Fruit fly (Drosophila melanogaster): ENCODE measurements around the gene aub.

aub gene

dm6 chr2L:10967257-10968008 lies 33.8 kb downstream of the aub start (continued):
- TF ChIP-seq Elba2 (GFP tag; optimal IDR thresholded peaks at IDR 0.05) (peak; percentile 78), kah (GFP tag; optimal IDR thresholded peaks at IDR 0.05) (peak; percentile 46), CG42726 (GFP tag; IDR thresholded peaks at IDR 0.05; ENCODE audit: partially characterized antibody) (0 out of 2 replicates have a peak, but pooled peaks have one; percentile 40), tgo (GFP tag; IDR thresholded peaks at IDR 0.05) (no peak), sug (tag; optimal IDR thresholded peaks at IDR 0.05) (peak; percentile 15), CG9727 (GFP tag; optimal IDR thresholded peaks at IDR 0.05) (peak; percentile 63), dm (GFP tag; optimal IDR thresholded peaks at IDR 0.05) (peak; percentile 66), E2f2 (GFP tag; IDR thresholded peaks at IDR 0.05) (no peak), Gsc (GFP tag; IDR thresholded peaks at IDR 0.05) (no peak), chm (GFP tag; IDR thresholded peaks at IDR 0.05) (peak; percentile 62; the same call in 1 of the 2 replicates), CG12299 (tag; optimal IDR thresholded peaks at IDR 0.05) (peak; percentile 20), HLHmδ (GFP tag; optimal IDR thresholded peaks at IDR 0.05) (peak; percentile 73), exex (tag; optimal IDR thresholded peaks at IDR 0.05) (peak; percentile 40), CG10462 (GFP tag; optimal IDR thresholded peaks at IDR 0.05) (no peak), Med (GFP tag) (peak; percentile 89), psq (GFP tag; optimal IDR thresholded peaks at IDR 0.05) (no peak), Poxn (GFP tag; IDR thresholded peaks at IDR 0.05) (no peak), pzg (GFP tag; optimal IDR thresholded peaks at IDR 0.05) (peak; percentile 1), E2f1 (GFP tag; IDR thresholded peaks at IDR 0.05) (no peak), scrt (GFP tag; optimal IDR thresholded peaks at IDR 0.05) (peak; percentile 16), CrebB (tag; optimal IDR thresholded peaks at IDR 0.05) (no peak), Trl (optimal IDR thresholded peaks at IDR 0.05) (peak; percentile 69 to 84), Trl (GFP tag; optimal IDR thresholded peaks at IDR 0.05) (peak; percentile 64), inv (GFP tag; IDR thresholded peaks at IDR 0.05; ENCODE audit: partially characterized antibody) (no peak), CG7963 (GFP tag; IDR thresholded peaks at IDR 0.05; ENCODE audit: partially characterized antibody) (0 out of 3 replicates have a peak, but pooled peaks have one; percentile 9), vvl (GFP tag; IDR thresholded peaks at IDR 0.05) (peak; percentile 54; the same call in 1 of the 2 replicates), knrl (GFP tag; IDR thresholded peaks at IDR 0.05; ENCODE audit: partially characterized antibody) (0 out of 3 replicates have a peak, but pooled peaks have one; percentile 11), Sox102F (GFP tag; optimal IDR thresholded peaks at IDR 0.05) (no peak), CG5953 (GFP tag; IDR thresholded peaks at IDR 0.05) (0 out of 2 replicates have a peak, but pooled peaks have one; percentile 11), CG17912 (GFP tag; optimal IDR thresholded peaks at IDR 0.05) (no peak), CG1024 (GFP tag; IDR thresholded peaks at IDR 0.05) (no peak), Sry-β (GFP tag; optimal IDR thresholded peaks at IDR 0.05) (peak; percentile 25), YL-1 (GFP tag; optimal IDR thresholded peaks at IDR 0.05) (peak; percentile 92), CG16863 (GFP tag; optimal IDR thresholded peaks at IDR 0.05) (no peak), Side (GFP tag; optimal IDR thresholded peaks at IDR 0.05) (peak; percentile 18), CG17186 (GFP tag; optimal IDR thresholded peaks at IDR 0.05) (peak; percentile 29), CG4617 (GFP tag; optimal IDR thresholded peaks at IDR 0.05; ENCODE audit: borderline replicate concordance) (peak; percentile 79), HLH3B (GFP tag; IDR thresholded peaks at IDR 0.05) (0 out of 2 replicates have a peak, but pooled peaks have one; percentile 18), unpg (GFP tag; optimal IDR thresholded peaks at IDR 0.05) (no peak), CG6791 (GFP tag; IDR thresholded peaks at IDR 0.05; ENCODE audit: partially characterized antibody) (peak; percentile 46; the same call in 2 of the 3 replicates), oc (tag; optimal IDR thresholded peaks at IDR 0.05) (peak; percentile 52), otp (GFP tag; IDR thresholded peaks at IDR 0.05) (0 out of 3 replicates have a peak, but pooled peaks have one; percentile 24), CG17385 (GFP tag; optimal IDR thresholded peaks at IDR 0.05) (peak; percentile 8), CG12659 (GFP tag; optimal IDR thresholded peaks at IDR 0.05) (peak; percentile 29), nom (GFP tag; optimal IDR thresholded peaks at IDR 0.05) (peak; percentile 95), amos (GFP tag; IDR thresholded peaks at IDR 0.05; ENCODE audit: partially characterized antibody) (no peak), Hr51 (GFP tag; optimal IDR thresholded peaks at IDR 0.05) (no peak), Rfx (GFP tag; IDR thresholded peaks at IDR 0.05) (no peak; the same call in 1 of the 2 replicates)

Measured in whole organism, embryonic.